Worm (Caenorhabditis elegans) whole organism, L4 larva: ENCODE data around the gene T01B11.1.

Experiments used
- D1046.2 ChIP-seq: fragments of 200-800 bp; sonication (Bioruptor generic); IDR thresholded peaks from 2 replicates; pipeline ENCODE4 v1.3.6; 2022; ENCODE audit warnings: missing genetic modification characterization, missing compliant biosample characterization
- F26F4.8 ChIP-seq: fragments of 200-800 bp; sonication (Bioruptor generic); conservative IDR thresholded peaks from 2 replicates; pipeline ENCODE4 v1.3.6; 2022; ENCODE audit warnings: missing genetic modification characterization, missing compliant biosample characterization
- F49E8.2 ChIP-seq: sonication (generic microtip); optimal IDR thresholded peaks from 2 replicates; lab custom pipeline; 2016; ENCODE audit warnings: missing compliant biosample characterization, mild to moderate bottlenecking, missing genetic modification characterization, borderline replicate concordance
- R02D3.7 ChIP-seq: fragments of 150-350 bp; sonication (generic microtip); optimal IDR thresholded peaks from 3 replicates; lab custom pipeline; 2014; ENCODE audit warnings: missing biosample characterization, missing genetic modification characterization
- T20F7.1 ChIP-seq: fragments of 200-800 bp; sonication (Bioruptor generic); optimal IDR thresholded peaks from 2 replicates; lab custom pipeline; 2018; ENCODE audit warnings: mild to moderate bottlenecking, missing genetic modification characterization, missing compliant biosample characterization
- Y48G9A.11 ChIP-seq: fragments of 200-800 bp; sonication (Bioruptor generic); IDR thresholded peaks from 2 replicates; pipeline ENCODE4 v1.3.6; 2022; ENCODE audit warnings: missing genetic modification reagents, missing genetic modification characterization, missing compliant biosample characterization
- aha-1 ChIP-seq: fragments of 150-350 bp; peaks from one replicate; lab custom pipeline; 2014; ENCODE audit warnings: missing biosample characterization, missing genetic modification characterization
- ama-1 ChIP-seq: fragments of 150-350 bp; optimal IDR thresholded peaks from 2 replicates; lab custom pipeline; 2014; ENCODE audit warnings: inconsistent platforms, mixed read lengths
- ceh-82 ChIP-seq: sonication (generic microtip); optimal IDR thresholded peaks from 2 replicates; lab custom pipeline; 2017; ENCODE audit warnings: missing biosample characterization, missing genetic modification characterization
- ctbp-1 ChIP-seq: fragments of 200-800 bp; sonication (Bioruptor generic); IDR thresholded peaks from 2 replicates; pipeline ENCODE4 v1.3.6; 2022; ENCODE audit warnings: missing genetic modification reagents, missing genetic modification characterization, missing compliant biosample characterization
- dmd-6 ChIP-seq: fragments of 200-800 bp; sonication (Bioruptor generic); IDR thresholded peaks from 2 replicates; pipeline ENCODE4 v1.3.6; 2022; ENCODE audit warnings: missing genetic modification reagents, missing genetic modification characterization, missing compliant biosample characterization
- fkh-10 ChIP-seq: fragments of 150-350 bp; optimal IDR thresholded peaks from 2 replicates; lab custom pipeline; 2014; ENCODE audit warnings: missing biosample characterization, missing genetic modification reagents, missing genetic modification characterization
- hlh-30 ChIP-seq: sonication (generic microtip); optimal IDR thresholded peaks from 2 replicates; lab custom pipeline; 2017; ENCODE audit warnings: antibody characterized with exemption, mild to moderate bottlenecking, missing genetic modification characterization, missing compliant biosample characterization; ENCODE audit not compliant: insufficient read depth
- jun-1 ChIP-seq: fragments of 150-350 bp; optimal IDR thresholded peaks from 2 replicates; lab custom pipeline; 2014; ENCODE audit warnings: missing biosample characterization, missing genetic modification reagents, missing genetic modification characterization
- lin-1 ChIP-seq: fragments of 200-800 bp; sonication (Bioruptor generic); IDR thresholded peaks from 2 replicates; pipeline ENCODE4 v1.3.6; 2022; ENCODE audit warnings: missing genetic modification reagents, missing genetic modification characterization, missing compliant biosample characterization
- lin-13 ChIP-seq: fragments of 150-350 bp; optimal IDR thresholded peaks from 2 replicates; lab custom pipeline; 2014; ENCODE audit warnings: missing biosample characterization, missing genetic modification reagents, missing genetic modification characterization
- lin-15B ChIP-seq: fragments of 150-350 bp; sonication (generic microtip); optimal IDR thresholded peaks from 3 replicates; lab custom pipeline; 2014; ENCODE audit warnings: missing biosample characterization, missing genetic modification characterization
- lin-29 ChIP-seq: fragments of 200-800 bp; sonication (Bioruptor generic); IDR thresholded peaks from 2 replicates; pipeline ENCODE4 v1.3.6; 2022; ENCODE audit warnings: missing genetic modification reagents, missing genetic modification characterization, missing compliant biosample characterization
- lin-38 ChIP-seq: fragments of 200-800 bp; sonication (Bioruptor generic); IDR thresholded peaks from 2 replicates; pipeline ENCODE4 v1.3.6; 2022; ENCODE audit warnings: missing genetic modification reagents, missing genetic modification characterization, missing compliant biosample characterization
- lir-3 ChIP-seq: sonication (generic microtip); optimal IDR thresholded peaks from 2 replicates; lab custom pipeline; 2016; ENCODE audit warnings: mild to moderate bottlenecking, missing genetic modification characterization, missing compliant biosample characterization
- mep-1 ChIP-seq: fragments of 150-350 bp; sonication (generic microtip); optimal IDR thresholded peaks from 3 replicates; lab custom pipeline; 2014; ENCODE audit warnings: missing biosample characterization, missing genetic modification characterization
- mes-2 ChIP-seq: sonication (generic microtip); optimal IDR thresholded peaks from 2 replicates; lab custom pipeline; 2016; ENCODE audit warnings: missing genotype, mild to moderate bottlenecking, missing genetic modification characterization, missing compliant biosample characterization; ENCODE audit not compliant: poor library complexity, severe bottlenecking
- nhr-25 ChIP-seq: sonication (generic microtip); optimal IDR thresholded peaks from 2 replicates; lab custom pipeline; 2017; ENCODE audit warnings: missing genetic modification characterization, mild to moderate bottlenecking, missing compliant biosample characterization, antibody characterized with exemption, moderate library complexity, borderline replicate concordance; ENCODE audit not compliant: insufficient read depth
- nhr-28 ChIP-seq: fragments of 150-350 bp; optimal IDR thresholded peaks from 2 replicates; lab custom pipeline; 2014; ENCODE audit warnings: missing biosample characterization, missing genetic modification characterization
- nhr-41 ChIP-seq: fragments of 200-800 bp; sonication (Bioruptor generic); IDR thresholded peaks from 2 replicates; pipeline ENCODE4 v1.3.6; 2022; ENCODE audit warnings: missing genetic modification reagents, missing genetic modification characterization, missing compliant biosample characterization
- nhr-42 ChIP-seq: fragments of 200-800 bp; sonication (Bioruptor generic); IDR thresholded peaks from 2 replicates; pipeline ENCODE4 v1.3.6; 2022; ENCODE audit warnings: missing genetic modification characterization, missing compliant biosample characterization
- nhr-77 ChIP-seq: fragments of 150-350 bp; optimal IDR thresholded peaks from 2 replicates; lab custom pipeline; 2014; ENCODE audit warnings: missing biosample characterization, missing genetic modification characterization
- pha-4 ChIP-seq, 2 experiments: fragments of 150-350 bp in 1 of 2; fragments of 200-800 bp in 1 of 2; sonication (Bioruptor generic) in 1 of 2; IDR thresholded peaks in 1 of 2; optimal IDR thresholded peaks in 1 of 2; 2 replicates each; pipeline versions ENCODE4 v1.3.6 to Lab custom; 2014 to 2022; ENCODE audit warnings: missing genetic modification characterization in 2 of 2, missing genetic modification reagents in 2 of 2, missing biosample characterization in 1 of 2, missing compliant biosample characterization in 1 of 2
- php-3 ChIP-seq: fragments of 200-800 bp; sonication (Bioruptor generic); IDR thresholded peaks from 2 replicates; pipeline ENCODE4 v1.3.6; 2022; ENCODE audit warnings: missing genetic modification reagents, missing genetic modification characterization, missing compliant biosample characterization
- pqm-1 ChIP-seq: sonication (generic microtip); optimal IDR thresholded peaks from 2 replicates; lab custom pipeline; 2017; ENCODE audit warnings: missing biosample characterization, missing genetic modification characterization
- rbr-2 ChIP-seq: sonication (generic microtip); optimal IDR thresholded peaks from 2 replicates; lab custom pipeline; 2016; ENCODE audit warnings: missing genotype, missing genetic modification characterization, missing compliant biosample characterization
- sdz-12 ChIP-seq: fragments of 200-800 bp; sonication (Bioruptor generic); optimal IDR thresholded peaks from 2 replicates; lab custom pipeline; 2018; ENCODE audit warnings: mild to moderate bottlenecking, missing genetic modification characterization, missing compliant biosample characterization
- set-16 ChIP-seq: fragments of 200-800 bp; sonication (Bioruptor generic); IDR thresholded peaks from 2 replicates; pipeline ENCODE4 v1.3.6; 2022; ENCODE audit warnings: missing genetic modification reagents, missing genetic modification characterization, missing compliant biosample characterization
- skn-1 ChIP-seq: fragments of 150-350 bp; optimal IDR thresholded peaks from 2 replicates; lab custom pipeline; 2014; ENCODE audit warnings: missing biosample characterization, missing genetic modification characterization
- snpc-1.2 ChIP-seq: fragments of 200-800 bp; sonication (Bioruptor generic); IDR thresholded peaks from 2 replicates; pipeline ENCODE4 v1.3.6; 2022; ENCODE audit warnings: missing genetic modification reagents, missing genetic modification characterization, missing compliant biosample characterization
- snpc-4 ChIP-seq: fragments of 150-350 bp; optimal IDR thresholded peaks from 2 replicates; lab custom pipeline; 2014; ENCODE audit warnings: missing biosample characterization, missing genetic modification characterization
- spr-1 ChIP-seq: sonication (generic microtip); optimal IDR thresholded peaks from 2 replicates; lab custom pipeline; 2016; ENCODE audit warnings: mild to moderate bottlenecking, missing genetic modification characterization, missing compliant biosample characterization
- tag-97 ChIP-seq: fragments of 200-800 bp; sonication (Bioruptor generic); IDR thresholded peaks from 2 replicates; pipeline ENCODE4 v1.3.6; 2022; ENCODE audit warnings: missing genetic modification characterization, missing compliant biosample characterization
- unc-130 ChIP-seq: sonication (generic microtip); optimal IDR thresholded peaks from 2 replicates; lab custom pipeline; 2016; ENCODE audit warnings: missing genetic modification reagents, missing genetic modification characterization, missing compliant biosample characterization
- unc-39 ChIP-seq: sonication (generic microtip); optimal IDR thresholded peaks from 2 replicates; lab custom pipeline; 2017; ENCODE audit warnings: missing biosample characterization, missing genetic modification characterization
- vab-7 ChIP-seq: fragments of 200-800 bp; sonication (Bioruptor generic); IDR thresholded peaks from 2 replicates; pipeline ENCODE4 v1.3.6; 2022; ENCODE audit warnings: missing genetic modification reagents, missing genetic modification characterization, missing compliant biosample characterization
- zag-1 ChIP-seq: fragments of 150-350 bp; optimal IDR thresholded peaks from 2 replicates; lab custom pipeline; 2014; ENCODE audit warnings: missing biosample characterization, missing genetic modification characterization
- zfp-2 ChIP-seq: sonication (generic microtip); optimal IDR thresholded peaks from 2 replicates; lab custom pipeline; 2016; ENCODE audit warnings: mild to moderate bottlenecking, missing genetic modification characterization, missing compliant biosample characterization
- zfp-3 ChIP-seq: fragments of 200-800 bp; sonication (Bioruptor generic); conservative IDR thresholded peaks from 2 replicates; pipeline ENCODE4 v1.3.6; 2022; ENCODE audit warnings: missing genetic modification reagents, missing genetic modification characterization, missing compliant biosample characterization
- zip-11 ChIP-seq: fragments of 200-800 bp; sonication (Bioruptor generic); IDR thresholded peaks from 2 replicates; pipeline ENCODE4 v1.3.6; 2022; ENCODE audit warnings: missing genetic modification characterization, missing compliant biosample characterization
- ztf-7 ChIP-seq: fragments of 150-350 bp; optimal IDR thresholded peaks from 2 replicates; lab custom pipeline; 2014; ENCODE audit warnings: missing biosample characterization, missing genetic modification characterization

Gene T01B11.1

ce11 chrIV:8420961-8421360, 26.0 kb upstream of the T01B11.1 start, which contains the start of gene M116.5:
TSS of gene M116.5 (minus strand) at chrIV:8421061.
- TF ChIP-seq nhr-25 (tag; lab: Kevin White, UChicago) (no peak), mep-1 (tag; lab: Kevin White, UChicago) (no peak), jun-1 (tag; lab: Kevin White, UChicago) (no peak), R02D3.7 (tag; lab: Kevin White, UChicago) (no peak), lin-1 (GFP tag; lab: Robert Waterston, UW) (no peak), unc-130 (GFP tag; lab: Kevin White, UChicago) (no peak), lin-13 (no peak)
- TF ChIP-seq, all 104 proteins: peak for 0

DNA sequence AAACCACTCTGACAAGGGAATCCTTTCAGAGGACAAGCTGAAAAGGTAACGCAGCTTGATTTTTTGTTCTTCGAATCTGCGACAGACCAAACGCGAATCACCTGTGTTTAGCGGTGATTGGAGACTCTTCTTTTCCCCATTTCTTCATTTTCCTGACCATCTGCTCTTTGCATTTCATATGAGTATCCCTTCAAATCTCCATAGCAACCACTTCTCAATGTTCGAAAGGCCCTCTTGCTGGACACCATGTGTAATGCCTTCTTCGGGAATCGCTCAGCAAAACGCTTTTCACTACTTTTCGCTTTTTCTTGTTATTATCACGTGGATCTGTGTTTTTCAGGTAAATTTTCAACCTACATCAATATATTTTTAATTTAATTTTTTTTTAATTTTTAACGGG, 20.5 kb upstream of the T01B11.1 start, which contains the start of the genes T26A8.3 and tmem-231:
T26A8.3 (minus strand) TSS at position 101 of the 400 bp plus-strand sequence.
tmem-231 (plus strand) TSS at position 249 of the 400 bp plus-strand sequence.
- TF ChIP-seq tag-97 (GFP tag; lab: Robert Waterston, UW) = no peak
- no peak for TF ChIP-seq set-16 (GFP tag; lab: Robert Waterston, UW)
- no peak for TF ChIP-seq lin-13
- TF ChIP-seq fkh-10 = no peak

DNA sequence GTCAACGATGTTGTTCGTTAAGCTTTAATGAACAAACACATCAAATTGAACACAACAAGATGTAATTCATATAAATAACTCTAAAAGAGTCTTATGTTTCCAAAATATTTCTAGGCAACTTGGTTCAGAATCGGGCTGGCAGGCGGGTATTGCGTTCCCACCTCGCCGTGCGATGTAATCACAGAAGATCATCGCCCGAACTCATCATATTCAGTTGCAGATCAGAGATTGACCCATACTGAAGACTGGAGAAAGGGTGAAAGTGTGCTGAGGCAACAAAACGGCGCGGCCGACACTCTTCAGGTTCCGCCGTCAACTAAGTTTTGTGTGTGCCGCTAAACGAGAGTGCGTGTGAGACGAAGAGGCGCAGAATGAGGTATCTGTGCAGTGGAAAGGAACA, 18.5 kb upstream of the T01B11.1 start:
- TF ChIP-seq lin-1 (GFP tag; lab: Robert Waterston, UW) (peak; percentile 74), vab-7 (GFP tag; lab: Robert Waterston, UW) (peak; percentile 52; the same call in 1 of the 2 replicates), zfp-2 (tag; lab: Kevin White, UChicago) (peak; percentile 41), unc-39 (tag; lab: Kevin White, UChicago) (no peak), aha-1 (tag; lab: Kevin White, UChicago) (peak; percentile 73), lin-38 (GFP tag; lab: Robert Waterston, UW) (peak; percentile 81), T20F7.1 (peak; percentile 9), nhr-42 (no peak; the same call in none of the 2 replicates), snpc-1.2 (GFP tag; lab: Robert Waterston, UW) (peak; percentile 95), nhr-28 (tag; lab: Kevin White, UChicago) (peak; percentile 88), F49E8.2 (tag; lab: Kevin White, UChicago) (peak; percentile 96), lin-13 (peak; percentile 78), lir-3 (tag; lab: Kevin White, UChicago) (no peak), sdz-12 (GFP tag; lab: Kevin White, UChicago) (no peak), hlh-30 (peak; percentile 72), zag-1 (tag; lab: Kevin White, UChicago) (no peak), nhr-25 (tag; lab: Kevin White, UChicago) (no peak), ama-1 (lab: Kevin White, UChicago) (peak; percentile 98), nhr-41 (no peak), php-3 (GFP tag; lab: Robert Waterston, UW) (peak; percentile 67), pqm-1 (tag; lab: Kevin White, UChicago) (peak; percentile 34), Y48G9A.11 (peak; percentile 83), ztf-7 (tag; lab: Kevin White, UChicago) (peak; percentile 65), D1046.2 (GFP tag; lab: Robert Waterston, UW) (no peak), rbr-2 (peak; percentile 85), zfp-3 (GFP tag; lab: Robert Waterston, UW) (peak; percentile 70; the same call in 1 of the 2 replicates), nhr-77 (peak; percentile 47), dmd-6 (GFP tag; lab: Robert Waterston, UW) (peak; percentile 83), skn-1 (tag; lab: Kevin White, UChicago) (no peak), mes-2 (tag; lab: Kevin White, UChicago) (peak; percentile 87), spr-1 (tag; lab: Kevin White, UChicago) (peak; percentile 94), snpc-4 (tag; lab: Kevin White, UChicago) (peak; percentile 94), pha-4 (GFP tag; IDR thresholded peaks at IDR 0.05; lab: Robert Waterston, UW) (peak; percentile 78), pha-4 (tag; optimal IDR thresholded peaks at IDR 0.05; lab: Kevin White, UChicago) (no peak), ceh-82 (tag; lab: Kevin White, UChicago) (no peak), lin-15B (no peak), F26F4.8 (GFP tag; lab: Robert Waterston, UW) (no peak), lin-29 (no peak), ctbp-1 (no peak), zip-11 (GFP tag; lab: Robert Waterston, UW) (no peak)
